Worm (Caenorhabditis elegans): ENCODE measurements around the gene mec-12.

Gene mec-12

ce11 chrIII:3110614-3111013, 28.4 kb downstream of the mec-12 start (continued):
- TF ChIP-seq zim-3 (tag; optimal IDR thresholded peaks at IDR 0.05) (no peak), hlh-12 (tag; optimal IDR thresholded peaks at IDR 0.05) (no peak), C17E4.6 (GFP tag; IDR thresholded peaks at IDR 0.05) (no peak), B0261.1 (tag; optimal IDR thresholded peaks at IDR 0.05) (peak; percentile 45), tbp1 (GFP tag; optimal IDR thresholded peaks at IDR 0.05) (peak; percentile 59), K12H6.12 (tag; optimal IDR thresholded peaks at IDR 0.05) (no peak), efl-1 (GFP tag; optimal IDR thresholded peaks at IDR 0.05) (no peak)

ce11 chrIII:3109564-3109963, 29.5 kb downstream of the mec-12 start:
- TF ChIP-seq die-1 (tag; optimal IDR thresholded peaks at IDR 0.05) (peak; percentile 3), efl-1 (GFP tag; optimal IDR thresholded peaks at IDR 0.05) (no peak), rpc-1 (optimal IDR thresholded peaks at IDR 0.05) (peak; percentile 39), rpc-1 (tag; optimal IDR thresholded peaks at IDR 0.05) (peak; percentile 66), ceh-27 (GFP tag; optimal IDR thresholded peaks at IDR 0.05) (no peak), tbp1 (GFP tag; optimal IDR thresholded peaks at IDR 0.05) (peak; percentile 82), pbrm-1 (GFP tag; IDR thresholded peaks at IDR 0.05) (no peak), fkh-3 (tag; optimal IDR thresholded peaks at IDR 0.05) (no peak), madf-6 (GFP tag; IDR thresholded peaks at IDR 0.05) (no peak), dpl-1 (GFP tag; optimal IDR thresholded peaks at IDR 0.05) (no peak), dox-1 (GFP tag; IDR thresholded peaks at IDR 0.05) (no peak), cebp-2 (GFP tag; IDR thresholded peaks at IDR 0.05) (no peak), snpc-4 (GFP tag; optimal IDR thresholded peaks at IDR 0.05) (no peak), snpc-4 (tag; optimal IDR thresholded peaks at IDR 0.05) (no peak), F57A8.1 (GFP tag; optimal IDR thresholded peaks at IDR 0.05) (no peak), lag-1 (GFP tag; IDR thresholded peaks at IDR 0.05) (no peak), Y56A3A.18 (GFP tag; IDR thresholded peaks at IDR 0.05) (no peak), B0261.1 (tag; optimal IDR thresholded peaks at IDR 0.05) (peak; percentile 56), F33H1.4 (GFP tag; IDR thresholded peaks at IDR 0.05) (no peak), C06A6.2 (GFP tag; conservative IDR thresholded peaks at IDR 0.05) (no peak), lir-1 (GFP tag; conservative IDR thresholded peaks at IDR 0.05) (no peak), nfya-1 (tag; optimal IDR thresholded peaks at IDR 0.05; ENCODE audit: borderline replicate concordance, insufficient read depth) (no peak)

- TF ChIP-seq mel-28 (tag; optimal IDR thresholded peaks at IDR 0.05; ENCODE audit: borderline replicate concordance) = no peak
- TF ChIP-seq B0261.1 (tag; optimal IDR thresholded peaks at IDR 0.05) = peak; percentile 44
- TF ChIP-seq rpc-1 (optimal IDR thresholded peaks at IDR 0.05) = peak; percentile 41
- TF ChIP-seq rpc-1 (tag; optimal IDR thresholded peaks at IDR 0.05) = peak; percentile 56
- TF ChIP-seq tbp1 (GFP tag; optimal IDR thresholded peaks at IDR 0.05) = peak; percentile 78
Measured at ce11 chrIII:3108804-3109203, 30.2 kb downstream of the mec-12 start.

ce11 chrIII:3107530-3107929, 31.5 kb downstream of the mec-12 start:
- TF ChIP-seq F23B12.7 (tag; optimal IDR thresholded peaks at IDR 0.05; ENCODE audit: insufficient read depth) = no peak
- no peak for TF ChIP-seq tbx-9 (tag; optimal IDR thresholded peaks at IDR 0.05; ENCODE audit: borderline replicate concordance)
- TF ChIP-seq lsl-1 (GFP tag; optimal IDR thresholded peaks at IDR 0.05) = peak; percentile 22
- no peak for TF ChIP-seq nhr-120 (GFP tag; IDR thresholded peaks at IDR 0.05)
- no peak for TF ChIP-seq K11D2.4 (GFP tag; IDR thresholded peaks at IDR 0.05)
- no peak for TF ChIP-seq hmg-20 (GFP tag; IDR thresholded peaks at IDR 0.05)
- no peak for TF ChIP-seq ztf-22 (GFP tag; optimal IDR thresholded peaks at IDR 0.05)
- no peak for TF ChIP-seq zim-3 (tag; optimal IDR thresholded peaks at IDR 0.05)
- no peak for TF ChIP-seq C17E4.6 (GFP tag; IDR thresholded peaks at IDR 0.05)
- TF ChIP-seq ztf-25 (GFP tag; IDR thresholded peaks at IDR 0.05) = no peak
- TF ChIP-seq cebp-1 (GFP tag; IDR thresholded peaks at IDR 0.05) = no peak
- TF ChIP-seq cebp-1 (tag; optimal IDR thresholded peaks at IDR 0.05) = no peak
- no peak for TF ChIP-seq B0035.1 (tag; optimal IDR thresholded peaks at IDR 0.05)
- TF ChIP-seq B0019.2 (GFP tag; conservative IDR thresholded peaks at IDR 0.05) = no peak
- TF ChIP-seq rcor-1 (GFP tag; IDR thresholded peaks at IDR 0.05) = no peak
- TF ChIP-seq cebp-2 (GFP tag; IDR thresholded peaks at IDR 0.05) = no peak
- no peak for TF ChIP-seq ama-1 (optimal IDR thresholded peaks at IDR 0.05)
- TF ChIP-seq ama-1 (GFP tag; optimal IDR thresholded peaks at IDR 0.05) = no peak
- TF ChIP-seq snpc-3.4 (tag; optimal IDR thresholded peaks at IDR 0.05) = no peak
- TF ChIP-seq snpc-1.1 (tag; optimal IDR thresholded peaks at IDR 0.05; ENCODE audit: insufficient read depth) = no peak
- TF ChIP-seq zfh-2 (GFP tag; conservative IDR thresholded peaks at IDR 0.05) = no peak

All from whole organism, young adult.